Fruit fly (Drosophila melanogaster) whole organism, embryonic: Measurements from ENCODE around the gene ss.

Experiments used
- Atf6 ChIP-seq: fragments of 200-800 bp; sonication (Bioruptor generic); IDR thresholded peaks from 2 replicates; pipeline ENCODE4 v1.3.6; 2022; ENCODE audit warnings: missing biosample characterization, missing genetic modification characterization
- B-H2 ChIP-seq: fragments of 200-800 bp; sonication (Bioruptor generic); optimal IDR thresholded peaks from 2 replicates; lab custom pipeline; 2018; ENCODE audit warnings: missing biosample characterization, mild to moderate bottlenecking, missing genetic modification characterization
- CG10274 ChIP-seq: fragments of 200-800 bp; sonication (Bioruptor generic); optimal IDR thresholded peaks from 3 replicates; lab custom pipeline; 2017; ENCODE audit warnings: missing biosample characterization, mild to moderate bottlenecking, missing genetic modification characterization
- CG10462 ChIP-seq: fragments of 200-800 bp; sonication (Bioruptor generic); optimal IDR thresholded peaks from 2 replicates; lab custom pipeline; 2016; ENCODE audit warnings: missing biosample characterization, missing genetic modification characterization
- CG10959 ChIP-seq: fragments of 200-800 bp; sonication (Bioruptor generic); IDR thresholded peaks from 2 replicates; pipeline ENCODE4 v1.3.6; 2022; ENCODE audit warnings: missing biosample characterization, missing genetic modification characterization
- CG12659 ChIP-seq: fragments of 200-800 bp; sonication (Bioruptor generic); optimal IDR thresholded peaks from 3 replicates; lab custom pipeline; 2017; ENCODE audit warnings: mild to moderate bottlenecking, missing biosample characterization, missing genetic modification reagents, missing genetic modification characterization
- CG12744 ChIP-seq: fragments of 200-800 bp; sonication (Bioruptor generic); optimal IDR thresholded peaks from 2 replicates; lab custom pipeline; 2016; ENCODE audit warnings: missing biosample characterization, missing genetic modification characterization
- CG13775 ChIP-seq: fragments of 200-800 bp; sonication (Bioruptor generic); optimal IDR thresholded peaks from 3 replicates; lab custom pipeline; 2017; ENCODE audit warnings: missing biosample characterization, mild to moderate bottlenecking, missing genetic modification characterization
- CG1647 ChIP-seq: fragments of 200-800 bp; sonication (Bioruptor generic); optimal IDR thresholded peaks from 3 replicates; lab custom pipeline; 2016; ENCODE audit warnings: missing biosample characterization, missing genetic modification characterization
- CG17186 ChIP-seq: fragments of 200-800 bp; sonication (Bioruptor generic); optimal IDR thresholded peaks from 3 replicates; lab custom pipeline; 2017; ENCODE audit warnings: missing biosample characterization, missing genetic modification reagents, missing genetic modification characterization
- CG2202 ChIP-seq: fragments of 200-800 bp; sonication (Bioruptor generic); optimal IDR thresholded peaks from 2 replicates; lab custom pipeline; 2018; ENCODE audit warnings: missing biosample characterization, mild to moderate bottlenecking, missing genetic modification characterization
- CG31224 ChIP-seq: fragments of 200-800 bp; sonication (Bioruptor generic); IDR thresholded peaks from 2 replicates; pipeline ENCODE4 v1.3.6; 2022; ENCODE audit warnings: missing biosample characterization, missing genetic modification characterization
- CG32767 ChIP-seq: fragments of 200-800 bp; sonication (Bioruptor generic); IDR thresholded peaks from 2 replicates; pipeline ENCODE4 v1.3.6; 2022; ENCODE audit warnings: missing biosample characterization, missing genetic modification characterization
- CG3281 ChIP-seq: fragments of 200-800 bp; sonication (Bioruptor generic); optimal IDR thresholded peaks from 3 replicates; lab custom pipeline; 2017; ENCODE audit warnings: missing biosample characterization, mild to moderate bottlenecking, missing genetic modification characterization
- CG6254 ChIP-seq: fragments of 200-800 bp; sonication (Bioruptor generic); optimal IDR thresholded peaks from 3 replicates; lab custom pipeline; 2017; ENCODE audit warnings: mild to moderate bottlenecking, missing biosample characterization, missing genetic modification reagents, missing genetic modification characterization
- CG7271 ChIP-seq: fragments of 200-800 bp; sonication (Bioruptor generic); optimal IDR thresholded peaks from 2 replicates; lab custom pipeline; 2018; ENCODE audit warnings: missing biosample characterization, mild to moderate bottlenecking, missing genetic modification characterization, moderate library complexity
- CG7372 ChIP-seq: fragments of 200-800 bp; sonication (Bioruptor generic); IDR thresholded peaks from 2 replicates; pipeline ENCODE4 v1.3.6; 2022; ENCODE audit warnings: missing biosample characterization, missing genetic modification characterization
- CG7556 ChIP-seq: fragments of 200-800 bp; sonication (Bioruptor generic); optimal IDR thresholded peaks from 2 replicates; lab custom pipeline; 2017; ENCODE audit warnings: missing biosample characterization, mild to moderate bottlenecking, missing genetic modification characterization
- CG8944 ChIP-seq: fragments of 200-800 bp; sonication (Bioruptor generic); optimal IDR thresholded peaks from 3 replicates; lab custom pipeline; 2016; ENCODE audit warnings: missing biosample characterization, missing genetic modification characterization
- CG9215 ChIP-seq: fragments of 200-800 bp; sonication (Bioruptor generic); IDR thresholded peaks from 2 replicates; pipeline ENCODE4 v1.3.6; 2022; ENCODE audit warnings: missing biosample characterization, missing genetic modification characterization
- CG9932 ChIP-seq: fragments of 200-800 bp; sonication (Bioruptor generic); IDR thresholded peaks from 2 replicates; pipeline ENCODE4 v1.3.6; 2022; ENCODE audit warnings: missing biosample characterization, missing genetic modification characterization
- Camta ChIP-seq: fragments of 200-800 bp; sonication (Bioruptor generic); optimal IDR thresholded peaks from 2 replicates; lab custom pipeline; 2016; ENCODE audit warnings: missing biosample characterization, missing genetic modification characterization
- Doc3 ChIP-seq: fragments of 200-800 bp; sonication (Bioruptor generic); IDR thresholded peaks from 3 replicates; pipeline ENCODE4 v1.3.6; 2022; ENCODE audit warnings: missing biosample characterization, missing genetic modification characterization; ENCODE audit not compliant: partially characterized antibody
- Eip74EF ChIP-seq, 2 experiments: fragments of 200-800 bp in 1 of 2; fragments of >200 bp in 1 of 2; sonication (Bioruptor generic) in 1 of 2; optimal IDR thresholded peaks; 2 replicates each; lab custom pipeline; 2017 to 2019; ENCODE audit warnings: missing biosample characterization in 2 of 2, missing genetic modification characterization in 2 of 2, mild to moderate bottlenecking in 1 of 2, moderate library complexity in 1 of 2
- Fer1 ChIP-seq: fragments of 200-800 bp; sonication (Bioruptor generic); optimal IDR thresholded peaks from 2 replicates; lab custom pipeline; 2017; ENCODE audit warnings: missing biosample characterization, mild to moderate bottlenecking, missing genetic modification characterization
- GATAe ChIP-seq: fragments of 200-800 bp; sonication (Bioruptor generic); conservative IDR thresholded peaks from 2 replicates; pipeline ENCODE4 v1.3.6; 2022; ENCODE audit warnings: missing biosample characterization, missing genetic modification characterization
- Meics ChIP-seq: fragments of 200-800 bp; sonication (Bioruptor generic); optimal IDR thresholded peaks from 2 replicates; lab custom pipeline; 2017; ENCODE audit warnings: missing biosample characterization, mild to moderate bottlenecking, missing genetic modification characterization
- Mrtf ChIP-seq: fragments of 200-800 bp; sonication (Bioruptor generic); IDR thresholded peaks from 3 replicates; pipeline ENCODE4 v1.3.6; 2022; ENCODE audit warnings: missing biosample characterization, missing genetic modification characterization
- Six4 ChIP-seq: fragments of 200-800 bp; sonication (Bioruptor generic); optimal IDR thresholded peaks from 2 replicates; lab custom pipeline; 2016; ENCODE audit warnings: missing biosample characterization, missing genetic modification characterization
- Trl ChIP-seq, 3 experiments: fragments of >200 bp in 2 of 3; fragments of 200-800 bp in 1 of 3; sonication (Bioruptor generic) in 1 of 3; optimal IDR thresholded peaks; 2 replicates in 1 of 3; 3 replicates in 2 of 3; lab custom pipeline; 2016 to 2017; ENCODE audit warnings: missing biosample characterization in 1 of 3, missing genetic modification characterization in 1 of 3
- chn ChIP-seq: fragments of 200-800 bp; sonication (Bioruptor generic); optimal IDR thresholded peaks from 2 replicates; lab custom pipeline; 2016; ENCODE audit warnings: missing biosample characterization, missing genetic modification characterization
- dpn ChIP-seq, 2 experiments: fragments of 200-800 bp; sonication (Bioruptor generic); optimal IDR thresholded peaks; 3 replicates each; lab custom pipeline; 2016; ENCODE audit warnings: missing biosample characterization in 2 of 2, missing genetic modification characterization in 2 of 2
- esg ChIP-seq: fragments of 200-800 bp; sonication (Bioruptor generic); conservative IDR thresholded peaks from 2 replicates; pipeline ENCODE4 v1.3.6; 2022; ENCODE audit warnings: missing biosample characterization, missing genetic modification characterization
- fd96Cb ChIP-seq: fragments of 200-800 bp; sonication (Bioruptor generic); optimal IDR thresholded peaks from 2 replicates; lab custom pipeline; 2018; ENCODE audit warnings: missing biosample characterization, mild to moderate bottlenecking, missing genetic modification characterization, moderate library complexity
- h ChIP-seq: fragments of >200 bp; optimal IDR thresholded peaks from 2 replicates; lab custom pipeline; 2017
- hth ChIP-seq: fragments of >200 bp; optimal IDR thresholded peaks from 2 replicates; lab custom pipeline; 2017; ENCODE audit warnings: inconsistent platforms
- insv ChIP-seq, 2 experiments: fragments of 200-800 bp; sonication (Bioruptor generic); optimal IDR thresholded peaks; 3 replicates each; lab custom pipeline; 2016 to 2018; ENCODE audit warnings: missing biosample characterization in 2 of 2, missing genetic modification characterization in 2 of 2
- inv ChIP-seq: fragments of 200-800 bp; sonication (Bioruptor generic); IDR thresholded peaks from 2 replicates; pipeline ENCODE4 v1.3.6; 2022; ENCODE audit warnings: missing biosample characterization, missing genetic modification characterization; ENCODE audit not compliant: partially characterized antibody
- jumu ChIP-seq: fragments of 200-800 bp; sonication (Bioruptor generic); optimal IDR thresholded peaks from 3 replicates; lab custom pipeline; 2016; ENCODE audit warnings: missing biosample characterization, missing genetic modification characterization
- lilli ChIP-seq: fragments of 200-800 bp; sonication (Bioruptor generic); optimal IDR thresholded peaks from 3 replicates; lab custom pipeline; 2016; ENCODE audit warnings: missing biosample characterization, missing genetic modification characterization
- mld ChIP-seq: fragments of 200-800 bp; sonication (Bioruptor generic); IDR thresholded peaks from 3 replicates; pipeline ENCODE4 v1.3.6; 2022; ENCODE audit warnings: missing biosample characterization, missing genetic modification characterization; ENCODE audit not compliant: partially characterized antibody
- oc ChIP-seq: fragments of 200-800 bp; sonication (Bioruptor generic); optimal IDR thresholded peaks from 2 replicates; lab custom pipeline; 2018; ENCODE audit warnings: missing biosample characterization, mild to moderate bottlenecking, missing genetic modification characterization, moderate library complexity
- p53 ChIP-seq: fragments of 200-800 bp; sonication (Bioruptor generic); optimal IDR thresholded peaks from 2 replicates; lab custom pipeline; 2016; ENCODE audit warnings: missing biosample characterization, missing genetic modification characterization
- prd ChIP-seq, 3 experiments: fragments of >200 bp in 2 of 3; fragments of 200-800 bp in 1 of 3; sonication (Bioruptor generic) in 1 of 3; optimal IDR thresholded peaks in 2 of 3; IDR thresholded peaks in 1 of 3; 2 replicates in 2 of 3; 3 replicates in 1 of 3; pipeline versions ENCODE4 v1.3.6 to Lab custom; 2017 to 2022; ENCODE audit warnings: missing biosample characterization in 1 of 3, missing genetic modification characterization in 1 of 3
- pum ChIP-seq: fragments of 200-800 bp; sonication (Bioruptor generic); optimal IDR thresholded peaks from 2 replicates; lab custom pipeline; 2016; ENCODE audit warnings: missing biosample characterization, missing genetic modification characterization
- sna ChIP-seq: fragments of 200-800 bp; sonication (Bioruptor generic); IDR thresholded peaks from 2 replicates; pipeline ENCODE4 v1.3.6; 2022; ENCODE audit warnings: missing biosample characterization, missing genetic modification characterization; ENCODE audit not compliant: partially characterized antibody
- tx ChIP-seq: fragments of 200-800 bp; sonication (Bioruptor generic); optimal IDR thresholded peaks from 2 replicates; lab custom pipeline; 2016; ENCODE audit warnings: missing biosample characterization, missing genetic modification characterization
- unpg ChIP-seq: fragments of 200-800 bp; sonication (Bioruptor generic); optimal IDR thresholded peaks from 3 replicates; lab custom pipeline; 2018; ENCODE audit warnings: missing biosample characterization, mild to moderate bottlenecking, missing genetic modification characterization, moderate library complexity
- z ChIP-seq: fragments of 200-800 bp; sonication (Bioruptor generic); IDR thresholded peaks from 3 replicates; pipeline ENCODE4 v1.3.6; 2022; ENCODE audit warnings: missing biosample characterization, missing genetic modification characterization
- zf30C ChIP-seq: fragments of 200-800 bp; sonication (Bioruptor generic); optimal IDR thresholded peaks from 3 replicates; lab custom pipeline; 2018; ENCODE audit warnings: missing biosample characterization, mild to moderate bottlenecking, missing genetic modification characterization

ss gene

DNA sequence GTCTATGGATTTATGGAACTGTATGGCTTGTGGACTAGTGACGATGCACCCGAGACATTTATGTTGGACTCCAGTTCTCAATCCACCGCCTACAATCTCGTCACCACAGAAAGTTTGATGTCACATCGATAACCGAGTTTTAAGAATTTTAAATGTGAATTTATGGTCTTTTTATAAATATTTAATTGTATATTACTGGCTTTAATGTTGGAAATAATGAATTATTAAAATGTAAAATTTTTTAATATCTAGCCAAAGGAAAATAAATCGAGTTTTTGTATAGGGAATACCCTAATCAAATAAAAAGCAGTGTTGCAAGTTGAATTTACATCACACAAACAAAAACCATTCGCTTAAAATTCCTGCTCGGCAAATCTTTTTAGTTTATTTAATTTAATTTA is 29.2 kb upstream of the ss start, which contains the start of gene Fntb (continued):
- TF ChIP-seq B-H2 (GFP tag; lab: Kevin White, UChicago) (peak; percentile 59), zf30C (GFP tag; lab: Kevin White, UChicago) (no peak), h (lab: Kevin White, UChicago) (no peak), CG3281 (GFP tag; lab: Kevin White, UChicago) (peak; percentile 64), CG10959 (GFP tag; lab: Robert Waterston, UW) (no peak), CG7556 (GFP tag; lab: Kevin White, UChicago) (peak; percentile 51), Six4 (GFP tag; lab: Kevin White, UChicago) (peak; percentile 62), Doc3 (GFP tag; lab: Robert Waterston, UW) (0 out of 3 replicates have a peak, but pooled peaks have one; percentile 24), inv (no peak), CG12659 (GFP tag; lab: Kevin White, UChicago) (peak; percentile 69), lilli (GFP tag; lab: Kevin White, UChicago) (peak; percentile 74), CG17186 (GFP tag; lab: Kevin White, UChicago) (peak; percentile 20), Eip74EF (GFP tag; optimal IDR thresholded peaks at IDR 0.05; lab: Kevin White, UChicago) (no peak), CG10274 (GFP tag; lab: Kevin White, UChicago) (no peak), Trl (optimal IDR thresholded peaks at IDR 0.05; lab: Kevin White, UChicago) (no peak), Trl (GFP tag; optimal IDR thresholded peaks at IDR 0.05; lab: Kevin White, UChicago) (no peak), fd96Cb (tag; lab: Kevin White, UChicago) (peak; percentile 70), CG9932 (peak; percentile 71), CG2202 (tag; lab: Kevin White, UChicago) (peak; percentile 26), Atf6 (GFP tag; lab: Robert Waterston, UW) (peak; percentile 45; the same call in 1 of the 2 replicates), insv (GFP tag; optimal IDR thresholded peaks at IDR 0.05; lab: Kevin White, UChicago) (no peak), CG10462 (GFP tag; lab: Kevin White, UChicago) (no peak), GATAe (GFP tag; lab: Robert Waterston, UW) (no peak), Mrtf (GFP tag; lab: Robert Waterston, UW) (peak; percentile 22; the same call in 1 of the 3 replicates), CG9215 (GFP tag; lab: Robert Waterston, UW) (no peak), CG1647 (no peak), pum (GFP tag; lab: Kevin White, UChicago) (no peak), hth (no peak), CG6254 (GFP tag; lab: Kevin White, UChicago) (no peak), Fer1 (GFP tag; lab: Kevin White, UChicago) (peak; percentile 73), unpg (peak; percentile 83), CG13775 (peak; percentile 74), chn (GFP tag; lab: Kevin White, UChicago) (peak; percentile 32), jumu (peak; percentile 31), CG31224 (GFP tag; lab: Robert Waterston, UW) (no peak), CG7271 (tag; lab: Kevin White, UChicago) (no peak), p53 (no peak), Camta (GFP tag; lab: Kevin White, UChicago) (peak; percentile 14), tx (GFP tag; lab: Kevin White, UChicago) (no peak), CG32767 (GFP tag; lab: Robert Waterston, UW) (peak; percentile 34; the same call in 1 of the 2 replicates), oc (tag; lab: Kevin White, UChicago) (no peak), prd (optimal IDR thresholded peaks at IDR 0.05; lab: Kevin White, UChicago) (no peak), prd (GFP tag; IDR thresholded peaks at IDR 0.05; lab: Robert Waterston, UW) (peak; percentile 72), CG8944 (no peak), CG7372 (GFP tag; lab: Robert Waterston, UW) (peak; percentile 20; the same call in 1 of the 2 replicates), mld (GFP tag; lab: Robert Waterston, UW) (no peak), esg (GFP tag; lab: Robert Waterston, UW) (peak; percentile 41; the same call in 1 of the 2 replicates), z (no peak), sna (GFP tag; lab: Robert Waterston, UW) (no peak), dpn (GFP tag; optimal IDR thresholded peaks at IDR 0.05; lab: Kevin White, UChicago) (peak in 1 of 2 experiments; percentile 66), CG12744 (peak; percentile 11), Meics (GFP tag; lab: Kevin White, UChicago) (peak; percentile 99)
